Fruit fly (Drosophila melanogaster): ENCODE results near the gene Cpr65Ax2.

The Cpr65Ax2 gene

DNA sequence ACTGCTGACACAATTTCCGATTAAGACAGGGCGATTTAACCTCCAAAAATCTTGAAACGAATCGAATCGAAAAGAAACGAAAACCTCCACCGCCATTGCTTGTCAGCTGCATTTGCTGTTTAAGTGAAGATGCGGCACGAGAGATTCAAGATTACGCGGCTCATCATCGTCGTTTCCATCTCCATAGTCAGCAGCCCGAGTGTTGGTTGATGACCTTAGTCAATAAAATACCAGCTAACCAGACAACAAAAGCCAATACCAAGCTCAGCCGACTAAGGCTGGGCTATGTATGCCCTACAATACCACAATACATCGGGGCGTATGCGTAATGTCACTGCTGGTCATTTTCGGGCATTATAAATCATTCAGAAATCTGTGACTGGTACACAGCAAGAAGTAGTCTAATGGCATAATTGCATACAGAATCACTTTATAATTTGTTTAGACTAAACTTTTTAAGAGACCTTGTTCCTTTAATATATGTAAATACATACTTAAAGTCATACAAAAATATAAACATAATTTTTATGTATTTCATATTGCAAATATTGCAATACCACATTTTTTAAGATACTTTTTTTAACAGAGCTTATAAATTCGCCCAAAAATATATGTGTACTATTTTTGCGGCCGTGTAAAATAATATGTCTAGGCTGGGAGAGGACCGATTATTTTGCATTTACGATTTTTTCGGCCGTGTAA is 9.7 kb downstream of the Cpr65Ax2 start:
- TF ChIP-seq Myc (optimal IDR thresholded peaks at IDR 0.05) (no peak), h (optimal IDR thresholded peaks at IDR 0.05) (no peak), ttk (optimal IDR thresholded peaks at IDR 0.05) (no peak), psq (optimal IDR thresholded peaks at IDR 0.05) (no peak), Sin3A (optimal IDR thresholded peaks at IDR 0.05) (no peak)

DNA sequence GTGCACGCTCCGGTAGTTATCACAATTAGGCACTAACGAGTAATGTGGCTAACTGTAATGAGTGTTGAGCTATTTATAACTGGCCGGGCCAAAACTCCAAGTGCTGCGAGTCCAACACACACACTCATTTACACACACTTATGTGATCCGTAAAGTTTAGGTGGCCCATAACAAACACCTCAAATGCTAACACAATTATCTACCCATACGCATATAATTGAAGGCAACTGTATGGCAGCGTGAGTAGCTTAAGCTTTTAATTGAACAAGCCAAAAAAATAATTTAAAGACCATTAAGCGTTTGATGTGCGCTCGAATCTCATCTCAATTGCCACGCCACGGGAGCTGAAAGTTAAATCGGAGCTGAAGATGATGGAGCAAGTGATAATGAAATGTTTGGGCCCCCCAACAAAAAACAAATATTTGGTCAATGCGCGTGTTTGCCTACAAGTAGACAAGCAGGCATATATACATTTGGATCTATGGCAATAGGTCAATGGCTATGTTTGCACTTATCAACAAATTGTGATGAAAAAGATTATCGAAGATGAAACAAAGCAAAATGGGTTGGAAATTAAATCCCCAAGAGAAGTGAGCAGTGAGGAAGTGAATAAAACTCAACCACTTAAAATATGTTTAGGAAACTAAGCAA is 10.6 kb downstream of the Cpr65Ax2 start, which contains the start of gene Cpr65Av:
TSS of gene Cpr65Av (minus strand) at position 51 of the 651 bp plus-strand sequence.
- no peak for TF ChIP-seq insv (optimal IDR thresholded peaks at IDR 0.05)
- no peak for TF ChIP-seq ttk (optimal IDR thresholded peaks at IDR 0.05)
- no peak for TF ChIP-seq Myc (optimal IDR thresholded peaks at IDR 0.05)
- TF ChIP-seq h (optimal IDR thresholded peaks at IDR 0.05): no peak
- no peak for TF ChIP-seq Sin3A (optimal IDR thresholded peaks at IDR 0.05)
- TF ChIP-seq psq (optimal IDR thresholded peaks at IDR 0.05): no peak

DNA sequence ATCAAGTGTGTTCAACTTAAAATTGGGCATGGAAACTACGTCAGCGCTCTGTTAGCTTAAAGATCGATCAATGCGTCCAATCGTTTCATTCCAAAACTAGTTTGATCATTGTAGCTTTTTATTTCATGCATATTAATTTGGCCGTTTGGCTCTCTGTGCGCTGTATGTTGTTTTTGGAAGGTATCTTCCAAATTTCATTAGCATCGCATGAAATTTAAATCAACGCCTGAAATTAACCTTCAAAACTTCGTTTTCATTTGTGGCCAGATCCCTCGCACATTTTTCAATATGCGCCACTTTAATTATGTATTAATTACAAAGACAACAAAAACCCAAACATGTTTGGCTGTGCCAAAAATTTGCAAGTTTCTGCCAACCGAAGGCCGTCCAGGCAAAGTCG is 12.1 kb downstream of the Cpr65Ax2 start:
- TF ChIP-seq insv (optimal IDR thresholded peaks at IDR 0.05): no peak
- TF ChIP-seq ttk (optimal IDR thresholded peaks at IDR 0.05): no peak
- TF ChIP-seq Sin3A (optimal IDR thresholded peaks at IDR 0.05): no peak
- TF ChIP-seq psq (optimal IDR thresholded peaks at IDR 0.05): no peak
- TF ChIP-seq Myc (optimal IDR thresholded peaks at IDR 0.05): no peak
- TF ChIP-seq h (optimal IDR thresholded peaks at IDR 0.05): no peak

DNA sequence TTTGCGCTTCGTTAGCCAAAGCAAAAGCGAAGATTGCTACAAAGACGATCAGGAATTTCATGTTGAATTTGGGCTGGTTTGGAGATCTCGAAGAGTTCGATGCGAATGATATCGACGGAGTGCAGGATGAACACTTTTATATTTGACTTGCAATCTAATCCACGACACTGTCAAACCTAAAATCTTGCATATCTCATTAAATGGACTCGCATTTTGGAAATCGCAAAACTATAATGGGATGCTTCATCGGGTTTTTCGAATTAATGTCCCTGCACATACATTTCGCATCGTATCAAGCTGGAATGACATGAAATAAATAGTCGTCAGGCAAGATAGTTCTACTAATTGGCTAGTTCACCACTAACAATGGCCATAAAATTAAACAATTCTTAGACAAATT is 12.6 kb downstream of the Cpr65Ax2 start, which contains the start of gene Lcp65Ae:
TSS of gene Lcp65Ae (minus strand) at position 101 of the 400 bp plus-strand sequence.
- TF ChIP-seq Sin3A (optimal IDR thresholded peaks at IDR 0.05) (no peak), psq (optimal IDR thresholded peaks at IDR 0.05) (no peak), ttk (optimal IDR thresholded peaks at IDR 0.05) (no peak), h (optimal IDR thresholded peaks at IDR 0.05) (no peak), Myc (optimal IDR thresholded peaks at IDR 0.05) (no peak), insv (optimal IDR thresholded peaks at IDR 0.05) (no peak)

DNA sequence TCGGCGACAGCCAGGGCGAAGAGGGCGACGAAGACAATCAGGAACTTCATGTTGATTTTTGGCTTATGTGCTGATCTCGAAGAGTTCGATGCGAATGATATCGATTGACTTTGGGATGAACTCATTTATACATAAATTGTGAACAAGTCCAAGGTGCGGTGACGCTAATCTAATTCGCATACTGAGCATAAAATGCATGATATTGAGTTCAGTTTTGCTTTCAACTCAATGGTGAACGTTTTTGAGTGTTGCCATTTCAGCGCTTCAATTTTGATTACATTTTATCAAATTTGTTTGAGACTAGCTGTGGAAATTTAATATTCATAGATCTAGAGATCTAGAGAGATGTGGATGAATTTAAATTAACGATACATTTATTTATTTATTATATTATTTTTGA is 14.0 kb downstream of the Cpr65Ax2 start, which contains the start of gene Lcp65Af:
TSS of gene Lcp65Af (minus strand) at position 101 of the 400 bp plus-strand sequence.
- TF ChIP-seq Sin3A (optimal IDR thresholded peaks at IDR 0.05) (no peak), h (optimal IDR thresholded peaks at IDR 0.05) (no peak), ttk (optimal IDR thresholded peaks at IDR 0.05) (no peak), psq (optimal IDR thresholded peaks at IDR 0.05) (no peak), Myc (optimal IDR thresholded peaks at IDR 0.05) (no peak), insv (optimal IDR thresholded peaks at IDR 0.05) (no peak)

DNA sequence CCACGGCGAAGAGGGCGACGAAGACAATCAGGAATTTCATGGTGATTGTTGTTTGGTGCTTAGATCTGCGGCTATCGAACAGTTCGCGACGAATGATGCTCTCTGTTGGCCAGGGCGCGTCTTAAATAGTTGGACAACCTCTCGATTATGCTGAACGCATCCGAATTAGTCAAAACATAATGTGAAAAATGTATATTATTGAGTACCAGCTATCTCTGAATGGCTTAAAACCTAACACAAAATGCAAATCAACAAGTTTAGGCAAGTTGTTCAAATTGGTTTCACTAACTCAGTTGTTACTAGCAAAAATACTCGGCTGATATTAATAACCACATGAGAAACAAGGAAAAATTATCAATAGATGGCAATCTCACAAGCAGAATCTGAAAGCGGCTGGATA is 15.5 kb downstream of the Cpr65Ax2 start, which contains the start of gene Lcp65Ag1:
TSS of gene Lcp65Ag1 (minus strand) at position 101 of the 400 bp plus-strand sequence.
- TF ChIP-seq Myc (optimal IDR thresholded peaks at IDR 0.05) (no peak), ttk (optimal IDR thresholded peaks at IDR 0.05) (no peak), h (optimal IDR thresholded peaks at IDR 0.05) (no peak), Sin3A (optimal IDR thresholded peaks at IDR 0.05) (no peak), psq (optimal IDR thresholded peaks at IDR 0.05) (no peak), insv (optimal IDR thresholded peaks at IDR 0.05) (no peak)

DNA sequence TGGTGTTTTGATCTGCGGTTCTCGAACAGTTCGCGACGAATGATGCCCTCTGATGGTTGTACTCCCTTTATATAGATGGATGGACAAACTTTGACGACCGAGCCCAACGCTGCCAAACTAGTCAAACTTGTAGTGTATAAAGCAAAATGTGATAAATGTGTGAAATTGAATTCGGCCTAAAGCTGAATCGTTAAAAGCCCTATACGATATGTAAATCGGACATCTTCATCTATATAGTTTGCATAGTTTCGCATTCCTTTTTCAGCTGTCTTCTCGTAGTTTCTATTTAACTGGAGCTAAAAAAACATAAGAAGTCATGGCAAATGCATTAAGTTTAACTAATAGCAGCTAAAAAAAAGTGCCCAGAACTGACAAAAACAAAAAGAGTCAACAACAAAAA is 17.1 kb downstream of the Cpr65Ax2 start, which contains the start of gene Lcp65Ag2:
TSS of gene Lcp65Ag2 (minus strand) at position 48 of the 400 bp plus-strand sequence.
- TF ChIP-seq Myc (optimal IDR thresholded peaks at IDR 0.05) (no peak), ttk (optimal IDR thresholded peaks at IDR 0.05) (no peak), psq (optimal IDR thresholded peaks at IDR 0.05) (no peak), Sin3A (optimal IDR thresholded peaks at IDR 0.05) (no peak), insv (optimal IDR thresholded peaks at IDR 0.05) (no peak), h (optimal IDR thresholded peaks at IDR 0.05) (no peak)

DNA sequence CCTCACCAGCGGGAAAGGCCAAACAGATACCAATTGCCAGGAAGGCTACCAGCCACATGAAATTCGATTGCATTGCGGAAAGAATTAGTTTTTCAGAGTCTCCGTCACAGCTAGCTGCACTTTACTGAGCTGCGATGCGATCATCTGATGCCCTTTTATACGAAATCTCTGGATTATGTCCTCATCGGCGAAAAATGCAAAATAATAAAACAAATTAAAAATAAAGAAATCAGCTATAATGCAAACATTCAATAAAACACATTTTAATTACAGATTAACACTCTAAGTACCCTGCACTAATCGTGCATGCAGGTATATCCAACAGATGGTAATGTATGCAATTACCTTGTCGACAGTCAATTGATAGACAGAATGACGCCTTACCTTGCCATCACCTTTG is 18.6 kb downstream of the Cpr65Ax2 start, which contains the start of gene Cpr65Au:
TSS of gene Cpr65Au (minus strand) at position 101 of the 400 bp plus-strand sequence.
- TF ChIP-seq insv (optimal IDR thresholded peaks at IDR 0.05): no peak
- TF ChIP-seq Myc (optimal IDR thresholded peaks at IDR 0.05): no peak
- no peak for TF ChIP-seq Sin3A (optimal IDR thresholded peaks at IDR 0.05)
- TF ChIP-seq ttk (optimal IDR thresholded peaks at IDR 0.05): no peak
- no peak for TF ChIP-seq h (optimal IDR thresholded peaks at IDR 0.05)
- no peak for TF ChIP-seq psq (optimal IDR thresholded peaks at IDR 0.05)

DNA sequence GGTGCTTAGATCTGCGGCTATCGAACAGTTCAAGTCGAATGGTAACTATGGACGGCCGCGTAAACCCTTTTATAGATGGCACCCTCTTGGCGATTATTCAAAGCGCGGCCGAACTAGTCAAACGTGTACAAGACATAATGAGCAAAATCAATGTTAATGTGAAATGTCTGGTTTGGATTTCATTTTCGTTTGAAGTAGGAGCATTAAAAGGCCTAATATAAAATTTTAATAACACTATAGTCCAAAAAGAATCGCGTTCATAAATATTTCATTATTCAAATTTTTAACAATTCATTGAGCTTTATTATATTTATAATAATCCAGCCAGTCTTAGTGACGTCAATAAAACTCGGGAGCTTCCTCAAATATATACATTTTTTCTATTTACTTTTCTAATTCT is 19.7 kb downstream of the Cpr65Ax2 start, which contains the start of gene Lcp65Ag3:
TSS of gene Lcp65Ag3 (minus strand) at position 46 of the 400 bp plus-strand sequence.
- TF ChIP-seq psq (optimal IDR thresholded peaks at IDR 0.05) (no peak), insv (optimal IDR thresholded peaks at IDR 0.05) (no peak), h (optimal IDR thresholded peaks at IDR 0.05) (no peak), Sin3A (optimal IDR thresholded peaks at IDR 0.05) (no peak), ttk (optimal IDR thresholded peaks at IDR 0.05) (no peak), Myc (optimal IDR thresholded peaks at IDR 0.05) (no peak)

DNA sequence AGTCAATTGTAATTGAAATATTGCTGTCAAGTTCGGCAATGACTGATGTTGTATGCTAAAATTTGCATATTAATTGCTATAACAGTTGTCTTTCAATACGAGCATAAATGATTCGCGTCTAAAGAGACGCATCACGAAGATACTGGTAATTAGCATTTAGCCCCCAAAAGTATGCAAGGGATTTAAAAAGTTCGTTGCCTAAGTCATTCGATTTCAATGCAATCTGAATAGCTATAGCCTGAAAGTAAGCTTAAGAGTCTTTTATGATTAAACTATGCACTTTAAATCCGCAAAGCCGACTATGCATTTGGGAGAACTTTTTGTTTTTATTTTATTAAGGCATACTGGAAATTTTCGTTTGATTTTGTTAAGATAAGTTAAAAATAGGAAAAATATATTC is 21.1 kb downstream of the Cpr65Ax2 start:
- no peak for TF ChIP-seq insv (optimal IDR thresholded peaks at IDR 0.05)
- no peak for TF ChIP-seq Myc (optimal IDR thresholded peaks at IDR 0.05)
- TF ChIP-seq ttk (optimal IDR thresholded peaks at IDR 0.05): no peak
- no peak for TF ChIP-seq psq (optimal IDR thresholded peaks at IDR 0.05)
- TF ChIP-seq h (optimal IDR thresholded peaks at IDR 0.05): no peak
- TF ChIP-seq Sin3A (optimal IDR thresholded peaks at IDR 0.05): no peak

DNA sequence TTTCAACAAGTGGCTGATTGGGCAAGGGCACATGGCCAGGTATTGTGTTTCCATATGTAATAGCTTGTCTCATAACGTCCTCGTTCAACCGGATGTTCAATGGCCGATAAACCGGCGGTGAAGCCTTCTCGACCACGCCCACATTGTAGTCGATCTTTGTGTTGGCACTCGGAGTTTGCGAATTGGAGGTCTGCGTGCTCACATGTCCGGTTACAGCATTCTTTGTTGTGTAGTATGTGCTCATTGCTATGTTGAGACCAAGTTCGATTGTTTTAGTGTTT is 25.3 kb downstream of the Cpr65Ax2 start:
- TF ChIP-seq Myc (optimal IDR thresholded peaks at IDR 0.05) (no peak), Sin3A (optimal IDR thresholded peaks at IDR 0.05) (no peak), ttk (optimal IDR thresholded peaks at IDR 0.05) (no peak), psq (optimal IDR thresholded peaks at IDR 0.05) (no peak), insv (optimal IDR thresholded peaks at IDR 0.05) (no peak), h (optimal IDR thresholded peaks at IDR 0.05) (no peak)
